Fruit fly (Drosophila melanogaster): ENCODE measurements around the gene CG1910.

DNA sequence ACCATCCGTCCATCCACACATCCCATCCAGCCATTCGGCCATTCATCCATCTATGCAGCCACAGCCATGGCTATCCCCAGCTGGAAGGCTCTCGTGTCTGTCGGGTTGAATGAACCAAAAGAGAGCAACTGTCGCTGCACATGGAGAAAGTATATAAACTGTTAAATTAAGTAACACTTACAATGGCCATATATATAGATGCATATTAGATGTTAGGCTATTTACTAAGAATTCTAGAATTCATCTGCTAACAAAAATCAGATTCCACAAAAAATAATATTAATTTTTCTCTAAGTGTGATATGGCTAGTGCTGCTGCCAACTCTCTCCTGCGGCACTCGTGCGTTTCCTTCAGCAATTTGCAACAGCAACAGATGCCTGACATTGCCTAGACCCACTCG, 47.2 kb upstream of the CG1910 start:
- no peak for TF ChIP-seq psq (optimal IDR thresholded peaks at IDR 0.05)
- no peak for TF ChIP-seq h (optimal IDR thresholded peaks at IDR 0.05)
- TF ChIP-seq Myc (optimal IDR thresholded peaks at IDR 0.05) = no peak

Measured in Kc167 (cell line).